Fruit fly (Drosophila melanogaster) whole organism, embryonic: ENCODE results near the gene CG5440.
A peak's percentile ranks its signal among the peaks of the same experiment; 100 is the strongest.

ENCODE experiments used
- Abd-B ChIP-seq: fragments of 200-800 bp; sonication (Bioruptor generic); optimal IDR thresholded peaks from 2 replicates; lab custom pipeline; 2018; ENCODE audit warnings: missing biosample characterization, mild to moderate bottlenecking, missing genetic modification characterization, moderate library complexity
- Blimp-1 ChIP-seq: fragments of 200-800 bp; sonication (Bioruptor generic); optimal IDR thresholded peaks from 3 replicates; lab custom pipeline; 2018; ENCODE audit warnings: missing biosample characterization, missing genetic modification characterization, mild to moderate bottlenecking, moderate library complexity, missing genetic modification reagents
- Bteb2 ChIP-seq: fragments of 200-800 bp; sonication (Bioruptor generic); optimal IDR thresholded peaks from 2 replicates; lab custom pipeline; 2016; ENCODE audit warnings: missing biosample characterization, missing genetic modification characterization
- CG10147 ChIP-seq: fragments of 200-800 bp; sonication (Bioruptor generic); optimal IDR thresholded peaks from 2 replicates; lab custom pipeline; 2019; ENCODE audit warnings: missing biosample characterization, mild to moderate bottlenecking, missing genetic modification characterization, moderate library complexity
- CG11456 ChIP-seq: fragments of 200-800 bp; sonication (Bioruptor generic); IDR thresholded peaks from 3 replicates; pipeline ENCODE4 v1.3.6; 2022; ENCODE audit warnings: missing biosample characterization, missing genetic modification characterization
- CG14441 ChIP-seq: fragments of 200-800 bp; sonication (Bioruptor generic); IDR thresholded peaks from 2 replicates; pipeline ENCODE4 v1.3.6; 2022; ENCODE audit warnings: missing biosample characterization, missing genetic modification characterization
- CG15479 ChIP-seq: fragments of 200-800 bp; sonication (Bioruptor generic); optimal IDR thresholded peaks from 3 replicates; lab custom pipeline; 2019; ENCODE audit warnings: missing biosample characterization, mild to moderate bottlenecking, missing genetic modification characterization, moderate library complexity
- CG17802 ChIP-seq: fragments of 200-800 bp; sonication (Bioruptor generic); optimal IDR thresholded peaks from 2 replicates; lab custom pipeline; 2018; ENCODE audit warnings: missing biosample characterization, mild to moderate bottlenecking, missing genetic modification characterization, moderate library complexity
- CG1792 ChIP-seq: fragments of 200-800 bp; sonication (Bioruptor generic); optimal IDR thresholded peaks from 2 replicates; lab custom pipeline; 2016; ENCODE audit warnings: missing biosample characterization, missing genetic modification characterization
- CG18599 ChIP-seq: fragments of 200-800 bp; sonication (Bioruptor generic); optimal IDR thresholded peaks from 3 replicates; lab custom pipeline; 2017; ENCODE audit warnings: missing biosample characterization, missing genetic modification characterization, mild to moderate bottlenecking, moderate library complexity, missing genetic modification reagents
- CG3065 ChIP-seq: fragments of 200-800 bp; sonication (Bioruptor generic); optimal IDR thresholded peaks from 2 replicates; lab custom pipeline; 2016; ENCODE audit warnings: missing biosample characterization, missing genetic modification characterization
- CG32772 ChIP-seq: fragments of 200-800 bp; sonication (Bioruptor generic); IDR thresholded peaks from 2 replicates; pipeline ENCODE4 v1.3.6; 2022; ENCODE audit warnings: missing biosample characterization, missing genetic modification characterization
- CG34224 ChIP-seq: fragments of 200-800 bp; sonication (Bioruptor generic); IDR thresholded peaks from 3 replicates; pipeline ENCODE4 v1.3.6; 2022; ENCODE audit warnings: missing biosample characterization, missing genetic modification characterization; ENCODE audit not compliant: partially characterized antibody
- CG4404 ChIP-seq: fragments of 200-800 bp; sonication (Bioruptor generic); IDR thresholded peaks from 2 replicates; pipeline ENCODE4 v1.3.6; 2022; ENCODE audit warnings: missing biosample characterization, missing genetic modification characterization
- CG4424 ChIP-seq: fragments of 200-800 bp; sonication (Bioruptor generic); optimal IDR thresholded peaks from 3 replicates; lab custom pipeline; 2016; ENCODE audit warnings: missing biosample characterization, missing genetic modification characterization
- CG6175 ChIP-seq: fragments of 200-800 bp; sonication (Bioruptor generic); IDR thresholded peaks from 3 replicates; pipeline ENCODE4 v1.3.6; 2022; ENCODE audit warnings: missing biosample characterization, missing genetic modification characterization
- CG6683 ChIP-seq: fragments of 200-800 bp; sonication (Bioruptor generic); optimal IDR thresholded peaks from 2 replicates; lab custom pipeline; 2017; ENCODE audit warnings: missing biosample characterization, mild to moderate bottlenecking, missing genetic modification characterization, missing genetic modification reagents
- CG7372 ChIP-seq: fragments of 200-800 bp; sonication (Bioruptor generic); IDR thresholded peaks from 2 replicates; pipeline ENCODE4 v1.3.6; 2022; ENCODE audit warnings: missing biosample characterization, missing genetic modification characterization
- Dek ChIP-seq: fragments of 200-800 bp; sonication (Bioruptor generic); optimal IDR thresholded peaks from 3 replicates; lab custom pipeline; 2019; ENCODE audit warnings: missing biosample characterization, mild to moderate bottlenecking, missing genetic modification characterization, moderate library complexity
- Dip3 ChIP-seq: fragments of 200-800 bp; sonication (Bioruptor generic); optimal IDR thresholded peaks from 3 replicates; lab custom pipeline; 2016; ENCODE audit warnings: missing biosample characterization, missing genetic modification characterization
- Dll ChIP-seq: fragments of 200-800 bp; sonication (Bioruptor generic); IDR thresholded peaks from 4 replicates; pipeline ENCODE4 v1.3.6; 2022; ENCODE audit warnings: missing biosample characterization, missing genetic modification characterization; ENCODE audit not compliant: partially characterized antibody
- Doc2 ChIP-seq: fragments of 200-800 bp; sonication (Bioruptor generic); IDR thresholded peaks from 2 replicates; pipeline ENCODE4 v1.3.6; 2022; ENCODE audit warnings: missing biosample characterization, missing genetic modification characterization
- Eip74EF ChIP-seq, 2 experiments: fragments of 200-800 bp in 1 of 2; fragments of >200 bp in 1 of 2; sonication (Bioruptor generic) in 1 of 2; optimal IDR thresholded peaks; 2 replicates each; lab custom pipeline; 2017 to 2019; ENCODE audit warnings: missing biosample characterization in 2 of 2, missing genetic modification characterization in 2 of 2, mild to moderate bottlenecking in 1 of 2, moderate library complexity in 1 of 2
- H15 ChIP-seq: fragments of 200-800 bp; sonication (Bioruptor generic); IDR thresholded peaks from 3 replicates; pipeline ENCODE4 v1.3.6; 2022; ENCODE audit warnings: missing biosample characterization, missing genetic modification characterization
- HHEX ChIP-seq: fragments of 200-800 bp; sonication (Bioruptor generic); optimal IDR thresholded peaks from 3 replicates; lab custom pipeline; 2017; ENCODE audit warnings: missing biosample characterization, mild to moderate bottlenecking, missing genetic modification characterization, missing genetic modification reagents
- HmgZ ChIP-seq: fragments of 200-800 bp; sonication (Bioruptor generic); optimal IDR thresholded peaks from 2 replicates; lab custom pipeline; 2018; ENCODE audit warnings: missing biosample characterization, mild to moderate bottlenecking, missing genetic modification characterization
- Hmx ChIP-seq: fragments of 200-800 bp; sonication (Bioruptor generic); optimal IDR thresholded peaks from 2 replicates; lab custom pipeline; 2016; ENCODE audit warnings: missing biosample characterization, missing genetic modification characterization
- Hsf ChIP-seq: fragments of 200-800 bp; sonication (Bioruptor generic); optimal IDR thresholded peaks from 3 replicates; lab custom pipeline; 2016; ENCODE audit warnings: missing biosample characterization, missing genetic modification characterization
- Kr ChIP-seq: fragments of 200-800 bp; sonication (Bioruptor generic); optimal IDR thresholded peaks from 2 replicates; lab custom pipeline; 2017; ENCODE audit warnings: missing biosample characterization, mild to moderate bottlenecking, missing genetic modification characterization
- MBD-R2 ChIP-seq: fragments of 200-800 bp; sonication (Bioruptor generic); IDR thresholded peaks from 2 replicates; pipeline ENCODE4 v1.3.6; 2022; ENCODE audit warnings: missing biosample characterization, missing genetic modification characterization
- Mrtf ChIP-seq: fragments of 200-800 bp; sonication (Bioruptor generic); IDR thresholded peaks from 3 replicates; pipeline ENCODE4 v1.3.6; 2022; ENCODE audit warnings: missing biosample characterization, missing genetic modification characterization
- NC2β ChIP-seq: fragments of 200-800 bp; sonication (Bioruptor generic); optimal IDR thresholded peaks from 2 replicates; lab custom pipeline; 2016; ENCODE audit warnings: missing biosample characterization, missing genetic modification characterization
- NK7.1 ChIP-seq: fragments of 200-800 bp; sonication (Bioruptor generic); optimal IDR thresholded peaks from 3 replicates; lab custom pipeline; 2016; ENCODE audit warnings: missing biosample characterization, missing genetic modification characterization
- NfI ChIP-seq: fragments of 200-800 bp; sonication (Bioruptor generic); optimal IDR thresholded peaks from 3 replicates; lab custom pipeline; 2018; ENCODE audit warnings: missing biosample characterization, mild to moderate bottlenecking, missing genetic modification characterization, moderate library complexity
- Sox100B ChIP-seq: fragments of 200-800 bp; sonication (Bioruptor generic); optimal IDR thresholded peaks from 3 replicates; lab custom pipeline; 2018; ENCODE audit warnings: missing biosample characterization, mild to moderate bottlenecking, missing genetic modification characterization
- Spps ChIP-seq: fragments of 200-800 bp; sonication (Bioruptor generic); optimal IDR thresholded peaks from 2 replicates; lab custom pipeline; 2018; ENCODE audit warnings: missing biosample characterization, mild to moderate bottlenecking, missing genetic modification characterization
- Taf1 ChIP-seq: fragments of 200-800 bp; sonication (Bioruptor generic); IDR thresholded peaks from 2 replicates; pipeline ENCODE4 v1.3.6; 2022; ENCODE audit warnings: missing biosample characterization, missing genetic modification characterization
- aop ChIP-seq: fragments of 200-800 bp; sonication (Bioruptor generic); IDR thresholded peaks from 2 replicates; pipeline ENCODE4 v1.3.6; 2022; ENCODE audit warnings: missing biosample characterization, missing genetic modification characterization
- bsh ChIP-seq, 2 experiments: fragments of 200-800 bp; sonication (Bioruptor generic); optimal IDR thresholded peaks; 2 replicates each; lab custom pipeline; 2017 to 2018; ENCODE audit warnings: mild to moderate bottlenecking in 2 of 2, missing biosample characterization in 2 of 2, missing genetic modification characterization in 2 of 2, moderate library complexity in 1 of 2
- chinmo ChIP-seq: fragments of 200-800 bp; sonication (Bioruptor generic); IDR thresholded peaks from 4 replicates; pipeline ENCODE4 v1.3.6; 2022; ENCODE audit warnings: missing biosample characterization, missing genetic modification characterization; ENCODE audit not compliant: partially characterized antibody
- dysf ChIP-seq: fragments of 200-800 bp; sonication (Bioruptor generic); IDR thresholded peaks from 3 replicates; pipeline ENCODE4 v1.3.6; 2022; ENCODE audit warnings: missing biosample characterization, missing genetic modification characterization
- ewg ChIP-seq: fragments of 200-800 bp; sonication (Bioruptor generic); optimal IDR thresholded peaks from 3 replicates; lab custom pipeline; 2017; ENCODE audit warnings: mild to moderate bottlenecking, missing biosample characterization, missing genetic modification reagents, missing genetic modification characterization
- gcm ChIP-seq: fragments of 200-800 bp; sonication (Bioruptor generic); optimal IDR thresholded peaks from 2 replicates; lab custom pipeline; 2019; ENCODE audit warnings: missing biosample characterization, mild to moderate bottlenecking, missing genetic modification characterization, moderate library complexity
- jigr1 ChIP-seq: fragments of 200-800 bp; sonication (Bioruptor generic); IDR thresholded peaks from 3 replicates; pipeline ENCODE4 v1.3.6; 2022; ENCODE audit warnings: missing biosample characterization, missing genetic modification characterization
- lmd ChIP-seq: fragments of 200-800 bp; sonication (Bioruptor generic); IDR thresholded peaks from 2 replicates; pipeline ENCODE4 v1.3.6; 2022; ENCODE audit warnings: missing biosample characterization, missing genetic modification characterization
- oc ChIP-seq: fragments of 200-800 bp; sonication (Bioruptor generic); optimal IDR thresholded peaks from 2 replicates; lab custom pipeline; 2018; ENCODE audit warnings: missing biosample characterization, mild to moderate bottlenecking, missing genetic modification characterization, moderate library complexity
- onecut ChIP-seq: fragments of 200-800 bp; sonication (Bioruptor generic); IDR thresholded peaks from 2 replicates; pipeline ENCODE4 v1.3.6; 2022; ENCODE audit warnings: missing biosample characterization, missing genetic modification characterization
- sd ChIP-seq: fragments of 200-800 bp; sonication (Bioruptor generic); optimal IDR thresholded peaks from 3 replicates; lab custom pipeline; 2018; ENCODE audit warnings: missing biosample characterization, mild to moderate bottlenecking, missing genetic modification characterization, moderate library complexity
- sr ChIP-seq: fragments of 200-800 bp; sonication (Bioruptor generic); IDR thresholded peaks from 3 replicates; pipeline ENCODE4 v1.3.6; 2022; ENCODE audit warnings: missing biosample characterization, missing genetic modification characterization
- wek ChIP-seq: fragments of 200-800 bp; sonication (Bioruptor generic); optimal IDR thresholded peaks from 3 replicates; lab custom pipeline; 2018; ENCODE audit warnings: missing biosample characterization, mild to moderate bottlenecking, missing genetic modification characterization, moderate library complexity
- zfh1 ChIP-seq: fragments of 200-800 bp; sonication (Bioruptor generic); IDR thresholded peaks from 3 replicates; pipeline ENCODE4 v1.3.6; 2022; ENCODE audit warnings: missing biosample characterization, missing genetic modification characterization

Gene CG5440

dm6 chr2L:1315283-1315682 lies 18.6 kb upstream of the CG5440 start (continued):
- TF ChIP-seq Hmx (GFP tag; lab: Kevin White, UChicago) (no peak), Mrtf (GFP tag; lab: Robert Waterston, UW) (0 out of 3 replicates have a peak, but pooled peaks have one; percentile 14), CG18599 (peak; percentile 32), jigr1 (GFP tag; lab: Robert Waterston, UW) (no peak), HmgZ (tag; lab: Kevin White, UChicago) (no peak), MBD-R2 (GFP tag; lab: Robert Waterston, UW) (no peak), CG34224 (GFP tag; lab: Robert Waterston, UW) (no peak), zfh1 (GFP tag; lab: Robert Waterston, UW) (0 out of 3 replicates have a peak, but pooled peaks have one; percentile 14), Sox100B (GFP tag; lab: Kevin White, UChicago) (no peak), Eip74EF (GFP tag; optimal IDR thresholded peaks at IDR 0.05; lab: Kevin White, UChicago) (no peak), sr (GFP tag; lab: Robert Waterston, UW) (no peak), Spps (tag; lab: Kevin White, UChicago) (no peak), CG17802 (tag; lab: Kevin White, UChicago) (no peak), Dek (tag; lab: Kevin White, UChicago) (no peak), CG6175 (no peak), Dip3 (GFP tag; lab: Kevin White, UChicago) (no peak), onecut (GFP tag; lab: Robert Waterston, UW) (no peak), Bteb2 (no peak), aop (no peak), CG4404 (GFP tag; lab: Robert Waterston, UW) (peak; percentile 18; the same call in 1 of the 2 replicates), CG32772 (GFP tag; lab: Robert Waterston, UW) (no peak), NfI (GFP tag; lab: Kevin White, UChicago) (no peak), CG15479 (GFP tag; lab: Kevin White, UChicago) (no peak), CG14441 (GFP tag; lab: Robert Waterston, UW) (0 out of 2 replicates have a peak, but pooled peaks have one; percentile 14), Hsf (GFP tag; lab: Kevin White, UChicago) (no peak), oc (tag; lab: Kevin White, UChicago) (no peak), Abd-B (GFP tag; lab: Kevin White, UChicago) (no peak), CG4424 (no peak), Kr (GFP tag; lab: Kevin White, UChicago) (no peak), sd (tag; lab: Kevin White, UChicago) (no peak), NK7.1 (no peak), wek (GFP tag; lab: Kevin White, UChicago) (no peak), CG7372 (GFP tag; lab: Robert Waterston, UW) (no peak), Taf1 (no peak), ewg (GFP tag; lab: Kevin White, UChicago) (no peak), chinmo (no peak), Doc2 (GFP tag; lab: Robert Waterston, UW) (no peak), bsh (GFP tag; optimal IDR thresholded peaks at IDR 0.05; lab: Kevin White, UChicago) (no peak), CG10147 (GFP tag; lab: Kevin White, UChicago) (no peak), dysf (GFP tag; lab: Robert Waterston, UW) (no peak), lmd (GFP tag; lab: Robert Waterston, UW) (peak; percentile 17; the same call in 1 of the 2 replicates), Blimp-1 (GFP tag; lab: Kevin White, UChicago) (no peak), Dll (no peak), gcm (GFP tag; lab: Kevin White, UChicago) (no peak), CG6683 (GFP tag; lab: Kevin White, UChicago) (no peak), HHEX (no peak), CG1792 (no peak), H15 (GFP tag; lab: Robert Waterston, UW) (no peak), CG11456 (GFP tag; lab: Robert Waterston, UW) (0 out of 3 replicates have a peak, but pooled peaks have one; percentile 5), CG3065 (GFP tag; lab: Kevin White, UChicago) (no peak), NC2β (no peak)
